Worm (Caenorhabditis elegans) whole organism, L4 larva: ENCODE data around the gene fbxa-157.
"Not testable (repeated sequence)": the region's sequence is repeated elsewhere in the genome, so short reads cannot be mapped to it uniquely, and the experiment has no call there.

ENCODE experiments used
- ceh-20 ChIP-seq: fragments of 200-800 bp; sonication (Bioruptor generic); IDR thresholded peaks from 2 replicates; pipeline ENCODE4 v1.3.6; 2022; ENCODE audit warnings: missing genetic modification reagents, missing genetic modification characterization, missing compliant biosample characterization
- egl-27 ChIP-seq: sonication (generic microtip); optimal IDR thresholded peaks from 3 replicates; lab custom pipeline; 2017; ENCODE audit warnings: missing biosample characterization, missing genetic modification reagents, missing genetic modification characterization
- lsy-2 ChIP-seq, 2 experiments: fragments of 150-350 bp in 1 of 2; sonication (generic microtip) in 1 of 2; optimal IDR thresholded peaks; 2 replicates each; lab custom pipeline; 2014 to 2017; ENCODE audit warnings: missing biosample characterization in 2 of 2, missing genetic modification characterization in 2 of 2

- TF ChIP-seq lsy-2 (tag; optimal IDR thresholded peaks at IDR 0.05; lab: Kevin White, UChicago); egl-27 (tag; lab: Kevin White, UChicago); ceh-20: not testable (repeated sequence)
Observed at ce11 chrV:17894485-17894884, 5.1 kb upstream of the fbxa-157 start, which contains the start of gene C06H5.12.
